Worm (Caenorhabditis elegans) whole organism, L4 larva: ENCODE data around the gene F20D1.3.

Source experiments
- D1046.2 ChIP-seq: fragments of 200-800 bp; sonication (Bioruptor generic); IDR thresholded peaks from 2 replicates; pipeline ENCODE4 v1.3.6; 2022; ENCODE audit warnings: missing genetic modification characterization, missing compliant biosample characterization
- F10B5.3 ChIP-seq: sonication (generic microtip); optimal IDR thresholded peaks from 2 replicates; lab custom pipeline; 2016; ENCODE audit warnings: mild to moderate bottlenecking, missing genetic modification characterization, missing compliant biosample characterization
- F49E8.2 ChIP-seq: sonication (generic microtip); optimal IDR thresholded peaks from 2 replicates; lab custom pipeline; 2016; ENCODE audit warnings: missing compliant biosample characterization, mild to moderate bottlenecking, missing genetic modification characterization, borderline replicate concordance
- Y48G9A.11 ChIP-seq: fragments of 200-800 bp; sonication (Bioruptor generic); IDR thresholded peaks from 2 replicates; pipeline ENCODE4 v1.3.6; 2022; ENCODE audit warnings: missing genetic modification reagents, missing genetic modification characterization, missing compliant biosample characterization
- Y75B8A.6 ChIP-seq: fragments of 200-800 bp; sonication (Bioruptor generic); IDR thresholded peaks from 2 replicates; pipeline ENCODE4 v1.3.6; 2022; ENCODE audit warnings: missing genetic modification reagents, missing genetic modification characterization, missing compliant biosample characterization
- ZK337.2 ChIP-seq: fragments of 200-800 bp; sonication (Bioruptor generic); IDR thresholded peaks from 2 replicates; pipeline ENCODE4 v1.3.6; 2022; ENCODE audit warnings: missing genetic modification reagents, missing genetic modification characterization, missing compliant biosample characterization
- ZK546.5 ChIP-seq, 2 experiments: sonication (generic microtip); optimal IDR thresholded peaks; 2 replicates each; lab custom pipeline; 2017; ENCODE audit warnings: missing biosample characterization in 2 of 2, missing genetic modification characterization in 2 of 2
- cey-2 ChIP-seq: sonication (generic microtip); optimal IDR thresholded peaks from 3 replicates; lab custom pipeline; 2017; ENCODE audit warnings: missing genetic modification characterization, mild to moderate bottlenecking, missing compliant biosample characterization, antibody characterized with exemption, borderline replicate concordance; ENCODE audit not compliant: insufficient read depth
- daf-19 ChIP-seq: fragments of 200-800 bp; sonication (Bioruptor generic); conservative IDR thresholded peaks from 2 replicates; pipeline ENCODE4 v1.3.6; 2022; ENCODE audit warnings: missing genetic modification characterization, missing compliant biosample characterization
- daf-8 ChIP-seq: fragments of 200-800 bp; sonication (Bioruptor generic); IDR thresholded peaks from 2 replicates; pipeline ENCODE4 v1.3.6; 2022; ENCODE audit warnings: missing genetic modification characterization, missing compliant biosample characterization
- dpl-1 ChIP-seq: fragments of 150-350 bp; optimal IDR thresholded peaks from 2 replicates; lab custom pipeline; 2014; ENCODE audit warnings: missing biosample characterization, missing genetic modification reagents, missing genetic modification characterization
- duxl-1 ChIP-seq: sonication (generic microtip); optimal IDR thresholded peaks from 2 replicates; lab custom pipeline; 2016; ENCODE audit warnings: mild to moderate bottlenecking, missing genetic modification characterization, moderate library complexity, missing compliant biosample characterization; ENCODE audit not compliant: poor library complexity
- fos-1 ChIP-seq: fragments of 150-350 bp; optimal IDR thresholded peaks from 2 replicates; lab custom pipeline; 2014; ENCODE audit warnings: missing biosample characterization, missing genetic modification characterization
- hif-1 ChIP-seq, 2 experiments: sonication (generic microtip); optimal IDR thresholded peaks; 2 replicates each; lab custom pipeline; 2016 to 2017; ENCODE audit warnings: missing compliant biosample characterization in 2 of 2, missing genetic modification characterization in 2 of 2, missing genetic modification reagents in 2 of 2, missing genotype in 2 of 2, mild to moderate bottlenecking in 1 of 2
- hlh-30 ChIP-seq: sonication (generic microtip); optimal IDR thresholded peaks from 2 replicates; lab custom pipeline; 2017; ENCODE audit warnings: antibody characterized with exemption, mild to moderate bottlenecking, missing genetic modification characterization, missing compliant biosample characterization; ENCODE audit not compliant: insufficient read depth
- jun-1 ChIP-seq: fragments of 150-350 bp; optimal IDR thresholded peaks from 2 replicates; lab custom pipeline; 2014; ENCODE audit warnings: missing biosample characterization, missing genetic modification reagents, missing genetic modification characterization
- lin-39 ChIP-seq: fragments of 150-350 bp; optimal IDR thresholded peaks from 2 replicates; lab custom pipeline; 2014; ENCODE audit warnings: missing biosample characterization, missing genetic modification reagents, missing genetic modification characterization
- mes-2 ChIP-seq: sonication (generic microtip); optimal IDR thresholded peaks from 2 replicates; lab custom pipeline; 2016; ENCODE audit warnings: missing genotype, mild to moderate bottlenecking, missing genetic modification characterization, missing compliant biosample characterization; ENCODE audit not compliant: poor library complexity, severe bottlenecking
- mxl-2 ChIP-seq: fragments of 200-800 bp; sonication (Bioruptor generic); conservative IDR thresholded peaks from 2 replicates; pipeline ENCODE4 v1.3.6; 2022; ENCODE audit warnings: missing genetic modification reagents, missing genetic modification characterization, missing compliant biosample characterization
- mxl-3 ChIP-seq: fragments of 200-800 bp; sonication (Bioruptor generic); optimal IDR thresholded peaks from 2 replicates; lab custom pipeline; 2018; ENCODE audit warnings: mild to moderate bottlenecking, missing genetic modification characterization, missing compliant biosample characterization
- nhr-237 ChIP-seq: sonication (generic microtip); optimal IDR thresholded peaks from 2 replicates; lab custom pipeline; 2017; ENCODE audit warnings: missing biosample characterization, missing genetic modification characterization
- nhr-42 ChIP-seq: fragments of 200-800 bp; sonication (Bioruptor generic); IDR thresholded peaks from 2 replicates; pipeline ENCODE4 v1.3.6; 2022; ENCODE audit warnings: missing genetic modification characterization, missing compliant biosample characterization
- nhr-77 ChIP-seq: fragments of 150-350 bp; optimal IDR thresholded peaks from 2 replicates; lab custom pipeline; 2014; ENCODE audit warnings: missing biosample characterization, missing genetic modification characterization
- pha-4 ChIP-seq, 2 experiments: fragments of 150-350 bp in 1 of 2; fragments of 200-800 bp in 1 of 2; sonication (Bioruptor generic) in 1 of 2; IDR thresholded peaks in 1 of 2; optimal IDR thresholded peaks in 1 of 2; 2 replicates each; pipeline versions ENCODE4 v1.3.6 to Lab custom; 2014 to 2022; ENCODE audit warnings: missing genetic modification characterization in 2 of 2, missing genetic modification reagents in 2 of 2, missing biosample characterization in 1 of 2, missing compliant biosample characterization in 1 of 2
- set-16 ChIP-seq: fragments of 200-800 bp; sonication (Bioruptor generic); IDR thresholded peaks from 2 replicates; pipeline ENCODE4 v1.3.6; 2022; ENCODE audit warnings: missing genetic modification reagents, missing genetic modification characterization, missing compliant biosample characterization
- snpc-4 ChIP-seq: fragments of 150-350 bp; optimal IDR thresholded peaks from 2 replicates; lab custom pipeline; 2014; ENCODE audit warnings: missing biosample characterization, missing genetic modification characterization
- spr-3 ChIP-seq: fragments of 200-800 bp; sonication (Bioruptor generic); optimal IDR thresholded peaks from 2 replicates; lab custom pipeline; 2018; ENCODE audit warnings: mild to moderate bottlenecking, missing genetic modification characterization, missing compliant biosample characterization
- tra-1 ChIP-seq: fragments of 200-800 bp; sonication (Bioruptor generic); IDR thresholded peaks from 2 replicates; pipeline ENCODE4 v1.3.6; 2022; ENCODE audit warnings: missing genetic modification reagents, missing genetic modification characterization, missing compliant biosample characterization
- unc-62 ChIP-seq, 3 experiments: fragments of 150-350 bp in 1 of 3; sonication (generic microtip); optimal IDR thresholded peaks in 2 of 3; peaks in 1 of 3; 1 replicate in 1 of 3; 2 replicates in 2 of 3; lab custom pipeline; 2014 to 2017; ENCODE audit warnings: missing biosample characterization in 3 of 3, missing genetic modification characterization in 3 of 3, missing genetic modification reagents in 3 of 3, missing genotype in 1 of 3
- vab-7 ChIP-seq: fragments of 200-800 bp; sonication (Bioruptor generic); IDR thresholded peaks from 2 replicates; pipeline ENCODE4 v1.3.6; 2022; ENCODE audit warnings: missing genetic modification reagents, missing genetic modification characterization, missing compliant biosample characterization
- zip-11 ChIP-seq: fragments of 200-800 bp; sonication (Bioruptor generic); IDR thresholded peaks from 2 replicates; pipeline ENCODE4 v1.3.6; 2022; ENCODE audit warnings: missing genetic modification characterization, missing compliant biosample characterization
- ztf-7 ChIP-seq: fragments of 150-350 bp; optimal IDR thresholded peaks from 2 replicates; lab custom pipeline; 2014; ENCODE audit warnings: missing biosample characterization, missing genetic modification characterization

Gene F20D1.3

DNA sequence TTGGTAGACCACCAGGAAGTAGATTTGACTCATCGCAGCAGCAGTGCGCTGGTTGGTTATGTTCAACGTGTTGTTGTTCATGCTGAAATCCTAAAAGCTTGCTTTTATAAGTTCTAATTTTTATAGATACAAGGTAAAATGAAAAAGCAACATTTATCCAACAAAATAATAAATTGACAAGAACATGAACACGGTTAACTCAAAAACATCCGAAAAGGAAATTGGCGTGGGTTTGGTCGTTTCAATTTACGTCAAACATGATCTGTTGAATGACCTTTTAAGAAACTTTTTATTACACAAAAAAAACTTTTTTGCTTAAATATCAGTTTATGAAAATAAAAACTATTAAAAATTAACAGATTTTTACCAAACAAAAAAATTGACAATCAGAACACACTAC, 47.1 kb upstream of the F20D1.3 start, which contains the start of gene ntr-2 (continued):
- no peak for TF ChIP-seq daf-19

DNA sequence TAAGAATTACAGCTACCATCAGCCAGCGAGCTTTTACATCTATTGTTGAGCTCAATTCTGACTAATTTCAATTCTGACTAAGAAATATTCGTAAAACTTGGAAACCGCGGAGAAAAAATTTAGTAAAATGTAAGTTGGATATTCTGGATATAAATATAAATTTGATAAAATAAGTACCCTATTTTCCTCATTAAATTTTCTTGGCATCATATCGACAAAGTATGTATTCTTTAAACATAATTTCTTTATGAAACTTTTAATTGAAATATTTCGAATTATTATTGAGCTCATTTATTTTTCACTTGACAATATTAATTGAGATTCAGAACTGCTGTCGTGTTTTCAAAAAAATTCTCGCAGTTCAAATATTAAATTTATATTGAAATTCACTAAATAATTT, 46.4 kb upstream of the F20D1.3 start:
- TF ChIP-seq vab-7 (GFP tag; lab: Robert Waterston, UW): no peak
- TF ChIP-seq unc-62 (GFP tag; optimal IDR thresholded peaks at IDR 0.05 in 1 of 2; lab: Kevin White, UChicago): peak in 1 of 2 experiments; percentile 92
- no peak for TF ChIP-seq unc-62 (tag; optimal IDR thresholded peaks at IDR 0.05; lab: Kevin White, UChicago)

ce11 chrX:14931443-14931842, 44.5 kb upstream of the F20D1.3 start:
- TF ChIP-seq mxl-3 (GFP tag; lab: Kevin White, UChicago) (no peak), hif-1 (tag; optimal IDR thresholded peaks at IDR 0.05; lab: Kevin White, UChicago) (no peak), unc-62 (GFP tag; optimal IDR thresholded peaks at IDR 0.05 in 1 of 2; lab: Kevin White, UChicago) (no peak), unc-62 (tag; optimal IDR thresholded peaks at IDR 0.05; lab: Kevin White, UChicago) (no peak), set-16 (peak; percentile 25; the same call in 1 of the 2 replicates), vab-7 (GFP tag; lab: Robert Waterston, UW) (no peak), dpl-1 (no peak)

DNA sequence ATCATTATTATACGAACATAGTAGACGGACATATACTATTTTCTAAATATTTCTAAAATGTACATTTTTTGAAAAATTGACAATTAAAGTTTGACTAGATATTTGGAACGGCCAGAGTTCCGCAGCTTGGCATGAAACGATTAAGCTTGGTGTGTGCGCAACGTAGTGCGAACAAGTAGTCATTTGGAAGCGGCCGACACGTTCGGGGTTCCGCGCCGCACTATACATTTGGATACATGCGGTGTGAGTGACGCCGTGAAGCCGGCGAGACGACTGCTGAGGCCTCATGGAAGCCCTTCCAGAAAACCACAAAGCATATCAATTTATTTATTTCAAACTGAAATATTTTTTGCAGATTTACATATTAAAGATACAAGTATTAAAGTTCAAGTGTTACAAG, 37.7 kb upstream of the F20D1.3 start:
- TF ChIP-seq unc-62 (GFP tag; optimal IDR thresholded peaks at IDR 0.05 in 1 of 2; lab: Kevin White, UChicago): peak in 1 of 2 experiments; percentile 34
- no peak for TF ChIP-seq unc-62 (tag; optimal IDR thresholded peaks at IDR 0.05; lab: Kevin White, UChicago)
- no peak for TF ChIP-seq duxl-1 (tag; lab: Kevin White, UChicago)
- TF ChIP-seq nhr-42: peak; percentile 31; the same call in 1 of the 2 replicates
- TF ChIP-seq ZK546.5 (tag; optimal IDR thresholded peaks at IDR 0.05; lab: Kevin White, UChicago): no peak
- TF ChIP-seq snpc-4 (tag; lab: Kevin White, UChicago): peak; percentile 75
- TF ChIP-seq mes-2 (tag; lab: Kevin White, UChicago): no peak
- no peak for TF ChIP-seq daf-8 (GFP tag; lab: Robert Waterston, UW)
- 0 out of 2 replicates have a peak, but pooled peaks have one; percentile 24 for TF ChIP-seq Y48G9A.11 (GFP tag; lab: Robert Waterston, UW)
- TF ChIP-seq pha-4 (GFP tag; IDR thresholded peaks at IDR 0.05; lab: Robert Waterston, UW): peak; percentile 20; the same call in 1 of the 2 replicates
- TF ChIP-seq pha-4 (tag; optimal IDR thresholded peaks at IDR 0.05; lab: Kevin White, UChicago): no peak

DNA sequence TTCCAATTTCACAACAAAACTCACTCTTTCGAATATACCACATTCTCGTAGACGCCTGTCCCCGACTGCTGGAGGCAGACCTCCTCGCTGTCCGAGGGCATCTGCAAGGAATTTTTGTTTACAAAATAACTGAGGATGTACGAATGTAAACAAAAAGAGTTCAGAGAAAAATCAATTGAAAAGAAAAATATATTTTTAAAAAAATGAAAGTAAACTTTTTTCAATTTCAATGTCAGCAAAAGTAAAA, 29.8 kb upstream of the F20D1.3 start, which contains the start of gene mrp-5:
Gene mrp-5, minus strand, starts transcription at position 101 of the 247 bp plus-strand sequence.
- no peak for TF ChIP-seq spr-3 (GFP tag; lab: Kevin White, UChicago)
- TF ChIP-seq mxl-2: no peak
- no peak for TF ChIP-seq F49E8.2 (tag; lab: Kevin White, UChicago)
- no peak for TF ChIP-seq nhr-237 (tag; lab: Kevin White, UChicago)
- no peak for TF ChIP-seq jun-1
- no peak for TF ChIP-seq tra-1
- TF ChIP-seq cey-2 (tag; lab: Kevin White, UChicago): no peak
- no peak for TF ChIP-seq nhr-77 (tag; lab: Kevin White, UChicago)
- no peak for TF ChIP-seq lin-39
- TF ChIP-seq ZK337.2 (GFP tag; lab: Robert Waterston, UW): no peak
- no peak for TF ChIP-seq fos-1 (tag; lab: Kevin White, UChicago)
- no peak for TF ChIP-seq F10B5.3
- TF ChIP-seq Y75B8A.6 (GFP tag; lab: Robert Waterston, UW): no peak
- no peak for TF ChIP-seq ztf-7 (tag; lab: Kevin White, UChicago)
- TF ChIP-seq D1046.2: no peak
- TF ChIP-seq zip-11 (GFP tag; lab: Robert Waterston, UW): no peak
- TF ChIP-seq dpl-1: no peak
- no peak for TF ChIP-seq hlh-30 (tag; lab: Kevin White, UChicago)
- no peak for TF ChIP-seq set-16
